Worm (Caenorhabditis elegans): Measurements from ENCODE around the gene nhr-108.

The nhr-108 gene

DNA sequence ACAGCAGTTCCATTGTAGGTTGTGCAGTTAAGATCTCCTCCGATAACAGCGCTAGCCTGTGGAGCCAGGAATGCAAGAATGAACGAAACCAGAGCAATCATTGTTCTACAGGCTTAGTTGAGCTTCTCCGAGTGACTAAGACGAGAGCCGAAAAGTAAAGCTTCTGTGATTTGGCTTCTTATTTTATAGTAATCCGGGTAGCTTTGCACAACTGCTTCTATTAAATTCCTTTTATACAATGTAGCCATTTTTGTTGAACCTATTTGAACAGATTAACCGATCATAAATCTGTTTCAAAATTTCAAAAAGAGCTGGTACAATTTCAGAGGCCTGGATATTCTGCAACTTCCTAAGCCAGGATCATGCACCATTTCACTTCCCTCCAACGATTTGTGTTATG is 6.8 kb downstream of the nhr-108 start, which contains the start of gene F35E8.9:
TSS of gene F35E8.9 (minus strand) at position 101 of the 400 bp plus-strand sequence.
- TF ChIP-seq set-16 (GFP tag; IDR thresholded peaks at IDR 0.05), result no peak
- TF ChIP-seq snpc-4 (tag; optimal IDR thresholded peaks at IDR 0.05), result no peak
- TF ChIP-seq R02D3.7 (tag; optimal IDR thresholded peaks at IDR 0.05), result no peak
- TF ChIP-seq dmd-8 (GFP tag; IDR thresholded peaks at IDR 0.05), result no peak
- TF ChIP-seq dmd-9 (GFP tag; IDR thresholded peaks at IDR 0.05), result no peak

DNA sequence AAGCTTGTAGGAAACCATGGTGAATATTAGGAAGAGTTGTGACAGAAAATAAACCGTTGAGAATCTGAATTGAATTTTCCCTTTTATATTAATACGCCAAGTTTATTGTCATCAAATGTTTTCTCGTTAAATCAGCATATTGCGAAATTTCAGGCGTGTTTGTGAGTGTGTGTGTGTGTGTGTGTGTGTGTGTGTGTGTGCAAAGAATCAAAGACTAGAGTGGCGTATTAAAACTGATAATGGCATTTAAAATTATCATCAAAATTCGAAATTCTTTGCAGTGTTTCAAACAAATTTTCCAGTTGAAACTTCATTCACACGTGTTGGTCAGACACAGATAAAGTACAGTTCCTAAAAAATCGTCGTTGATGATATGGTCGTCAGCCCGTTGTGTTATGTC is 8.4 kb downstream of the nhr-108 start, which contains the start of gene gst-38:
TSS of gene gst-38 (minus strand) at position 152 of the 400 bp plus-strand sequence.
- TF ChIP-seq D1046.2 (GFP tag; IDR thresholded peaks at IDR 0.05) (no peak), Y105C5A.15 (GFP tag; IDR thresholded peaks at IDR 0.05) (no peak), mxl-3 (GFP tag; optimal IDR thresholded peaks at IDR 0.05) (peak; percentile 51), cey-2 (tag; optimal IDR thresholded peaks at IDR 0.05; ENCODE audit: borderline replicate concordance, insufficient read depth) (no peak), dmd-6 (GFP tag; IDR thresholded peaks at IDR 0.05) (peak; percentile 85), nhr-11 (tag; optimal IDR thresholded peaks at IDR 0.05) (no peak), daf-16 (GFP tag; optimal IDR thresholded peaks at IDR 0.05) (no peak), daf-16 (tag; optimal IDR thresholded peaks at IDR 0.05) (peak; percentile 79), hlh-11 (tag; optimal IDR thresholded peaks at IDR 0.05) (peak; percentile 32), lin-1 (GFP tag; IDR thresholded peaks at IDR 0.05) (0 out of 2 replicates have a peak, but pooled peaks have one; percentile 18), ztf-7 (tag; optimal IDR thresholded peaks at IDR 0.05) (no peak), lim-7 (GFP tag; IDR thresholded peaks at IDR 0.05) (no peak), aly-2 (tag; optimal IDR thresholded peaks at IDR 0.05) (no peak), pqm-1 (tag; optimal IDR thresholded peaks at IDR 0.05) (peak; percentile 72), nhr-28 (tag; optimal IDR thresholded peaks at IDR 0.05) (peak; percentile 71)

DNA sequence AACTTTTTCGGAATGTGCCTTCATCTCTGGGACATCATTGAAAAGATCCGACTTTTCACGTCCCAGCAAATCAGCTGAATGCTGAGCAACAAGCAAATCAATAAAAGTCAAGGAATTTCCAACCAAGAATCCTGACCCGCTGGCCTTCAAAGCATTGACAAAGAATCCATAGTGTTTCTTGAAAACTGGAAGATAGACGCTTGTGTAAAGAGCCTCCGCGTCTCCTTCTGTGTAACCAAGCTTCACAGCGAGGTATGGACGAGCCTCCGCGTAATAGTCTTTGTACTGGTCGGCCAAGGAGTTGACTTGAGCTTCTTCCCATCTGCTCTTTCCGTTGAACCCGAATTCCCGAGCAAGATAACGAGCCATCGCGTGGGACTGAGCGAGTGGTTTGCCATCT is 9.0 kb downstream of the nhr-108 start:
- TF ChIP-seq Y105C5A.15 (GFP tag; IDR thresholded peaks at IDR 0.05) (no peak), unc-62 (GFP tag; optimal IDR thresholded peaks at IDR 0.05 in 1 of 2) (peak in 1 of 2 experiments; percentile 92), unc-62 (tag; optimal IDR thresholded peaks at IDR 0.05) (no peak)

DNA sequence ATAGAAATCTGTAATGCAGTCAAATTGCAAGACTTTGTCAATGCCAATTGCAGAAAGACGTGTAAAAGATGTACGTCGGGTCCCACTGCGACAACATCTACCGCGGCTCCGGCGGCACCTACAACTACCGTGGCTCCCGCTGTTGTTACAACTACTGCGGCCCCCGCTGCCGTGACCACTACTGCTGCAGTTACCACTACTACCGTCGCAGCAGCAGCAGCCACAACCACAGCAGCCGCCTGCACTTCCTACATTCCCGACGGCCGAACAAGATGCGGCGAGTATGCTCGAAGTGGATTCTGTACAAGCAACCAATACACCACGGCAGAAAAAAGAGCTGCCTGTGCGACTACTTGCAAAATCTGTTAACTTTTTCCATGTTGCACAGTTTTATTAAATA is 9.5 kb downstream of the nhr-108 start:
- TF ChIP-seq F37D6.2 (tag; optimal IDR thresholded peaks at IDR 0.05) (no peak), dmd-8 (GFP tag; IDR thresholded peaks at IDR 0.05) (0 out of 2 replicates have a peak, but pooled peaks have one; percentile 23), set-16 (GFP tag; IDR thresholded peaks at IDR 0.05) (peak; percentile 57)

DNA sequence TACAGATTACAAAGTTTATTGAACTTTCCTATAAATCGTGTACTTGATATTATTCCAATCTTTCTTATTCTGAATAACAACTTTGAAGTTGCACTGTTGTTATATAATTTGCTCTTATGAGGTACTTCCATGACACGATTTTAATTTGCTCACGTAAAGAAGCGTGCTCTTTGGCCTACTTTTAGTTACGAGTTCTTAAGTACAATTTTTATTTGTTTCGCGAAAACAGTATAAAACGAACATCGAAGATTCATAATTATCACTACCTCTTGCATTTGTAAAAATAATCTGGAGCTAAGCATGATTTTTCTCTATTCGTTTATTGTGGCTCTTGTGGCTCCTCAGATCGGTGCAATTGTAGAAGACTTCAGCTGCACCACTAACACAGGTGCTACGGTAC is 10.6 kb downstream of the nhr-108 start, which contains the start of gene F35E8.7:
TSS of gene F35E8.7 (plus strand) at position 301 of the 400 bp plus-strand sequence.
- TF ChIP-seq gei-8 (GFP tag; optimal IDR thresholded peaks at IDR 0.05) (no peak), saeg-2 (GFP tag; IDR thresholded peaks at IDR 0.05) (no peak), dmd-9 (GFP tag; IDR thresholded peaks at IDR 0.05) (no peak), daf-12 (tag; optimal IDR thresholded peaks at IDR 0.05) (no peak), lsy-2 (tag; optimal IDR thresholded peaks at IDR 0.05) (no peak), ZK546.5 (tag; optimal IDR thresholded peaks at IDR 0.05) (no peak), duxl-1 (tag; optimal IDR thresholded peaks at IDR 0.05; ENCODE audit: poor library complexity) (no peak), unc-39 (tag; optimal IDR thresholded peaks at IDR 0.05) (no peak)

DNA sequence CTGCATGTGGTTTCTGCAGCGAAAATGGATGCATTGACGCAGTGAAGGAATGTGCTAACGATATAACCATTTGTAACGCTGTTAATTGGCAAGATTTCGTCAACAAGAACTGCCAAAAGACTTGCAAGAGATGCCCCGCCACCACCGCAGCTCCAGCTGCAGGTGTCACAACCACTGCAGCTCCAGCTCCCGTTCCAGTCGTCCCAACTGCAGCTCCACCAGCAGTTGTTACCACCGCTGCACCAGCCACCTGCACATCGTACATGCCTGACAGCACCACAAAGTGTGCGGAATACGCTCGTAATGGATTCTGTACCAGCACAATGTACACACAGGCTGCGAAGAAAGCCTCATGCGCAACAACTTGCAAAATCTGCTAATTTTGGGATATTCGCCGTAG is 11.6 kb downstream of the nhr-108 start:
- no peak for TF ChIP-seq hlh-30 (tag; optimal IDR thresholded peaks at IDR 0.05; ENCODE audit: insufficient read depth)
- TF ChIP-seq ceh-62 (tag; optimal IDR thresholded peaks at IDR 0.05), result no peak
- peak; percentile 58 for TF ChIP-seq set-16 (GFP tag; IDR thresholded peaks at IDR 0.05)
- TF ChIP-seq nhr-10 (tag; optimal IDR thresholded peaks at IDR 0.05), result no peak

Data from whole organism, L4 larva.